Worm (Caenorhabditis elegans): ENCODE results near the gene daf-18.

- TF ChIP-seq pes-1 (GFP tag; IDR thresholded peaks at IDR 0.05), result no peak
- no peak for TF ChIP-seq scrt-1 (GFP tag; IDR thresholded peaks at IDR 0.05)
- no peak for TF ChIP-seq tbx-37 (GFP tag; conservative IDR thresholded peaks at IDR 0.05)
- TF ChIP-seq ets-7 (tag; optimal IDR thresholded peaks at IDR 0.05), result no peak
- no peak for TF ChIP-seq ama-1 (optimal IDR thresholded peaks at IDR 0.05)
Observed at ce11 chrIV:445377-445776, 20.4 kb upstream of the daf-18 start, which contains the start of gene dpm-1.

All from whole organism, early embryonic.